Worm (Caenorhabditis elegans) whole organism, L1 larva: ENCODE results near the gene cut-4.

Experiments used
- C04F5.9 ChIP-seq: sonication (generic microtip); optimal IDR thresholded peaks from 2 replicates; lab custom pipeline; 2016; ENCODE audit warnings: missing genetic modification characterization, missing compliant biosample characterization
- C16A3.4 ChIP-seq: fragments of 150-350 bp; optimal IDR thresholded peaks from 2 replicates; lab custom pipeline; 2014; ENCODE audit warnings: missing biosample characterization, missing genetic modification characterization
- F16B12.6 ChIP-seq: fragments of 150-350 bp; optimal IDR thresholded peaks from 2 replicates; lab custom pipeline; 2014; ENCODE audit warnings: missing biosample characterization, missing genetic modification characterization
- Y116A8C.19 ChIP-seq: sonication (generic microtip); optimal IDR thresholded peaks from 2 replicates; lab custom pipeline; 2016; ENCODE audit warnings: missing compliant biosample characterization, missing genetic modification characterization, borderline replicate concordance
- alr-1 ChIP-seq: fragments of 200-800 bp; sonication (Bioruptor generic); optimal IDR thresholded peaks from 2 replicates; lab custom pipeline; 2018; ENCODE audit warnings: borderline replicate concordance, mild to moderate bottlenecking, missing genetic modification characterization, missing compliant biosample characterization
- ama-1 ChIP-seq: fragments of 150-350 bp; optimal IDR thresholded peaks from 2 replicates; lab custom pipeline; 2014
- blmp-1 ChIP-seq: fragments of 150-350 bp; optimal IDR thresholded peaks from 2 replicates; lab custom pipeline; 2014; ENCODE audit warnings: missing biosample characterization, missing genetic modification characterization
- ceh-63 ChIP-seq: fragments of 200-800 bp; sonication (Bioruptor generic); optimal IDR thresholded peaks from 2 replicates; lab custom pipeline; 2018; ENCODE audit warnings: mild to moderate bottlenecking, missing genetic modification characterization, missing compliant biosample characterization
- ceh-8 ChIP-seq: fragments of 200-800 bp; sonication (Bioruptor generic); optimal IDR thresholded peaks from 2 replicates; lab custom pipeline; 2018; ENCODE audit warnings: mild to moderate bottlenecking, missing genetic modification characterization, moderate library complexity, missing compliant biosample characterization
- ceh-82 ChIP-seq, 3 experiments: fragments of 150-350 bp in 1 of 3; sonication (generic microtip) in 2 of 3; optimal IDR thresholded peaks; 2 replicates each; lab custom pipeline; 2014 to 2017; ENCODE audit warnings: missing biosample characterization in 3 of 3, missing genetic modification characterization in 3 of 3
- dpl-1 ChIP-seq, 3 experiments: fragments of 150-350 bp in 2 of 3; sonication (generic microtip) in 1 of 3; optimal IDR thresholded peaks; 2 replicates each; lab custom pipeline; 2014 to 2017; ENCODE audit warnings: missing biosample characterization in 3 of 3, missing genetic modification characterization in 3 of 3, missing genetic modification reagents in 3 of 3
- efl-1 ChIP-seq, 4 experiments: fragments of 150-350 bp; optimal IDR thresholded peaks in 3 of 4; peaks in 1 of 4; 1 replicate in 1 of 4; 2 replicates in 3 of 4; lab custom pipeline; 2014; ENCODE audit warnings: missing biosample characterization in 2 of 4, missing genetic modification characterization in 2 of 4, missing genetic modification reagents in 2 of 4
- egl-13 ChIP-seq: sonication (generic microtip); optimal IDR thresholded peaks from 2 replicates; lab custom pipeline; 2016; ENCODE audit warnings: missing genotype, missing genetic modification reagents, missing genetic modification characterization, missing compliant biosample characterization
- elt-2 ChIP-seq: sonication (generic microtip); optimal IDR thresholded peaks from 2 replicates; lab custom pipeline; 2016; ENCODE audit warnings: missing genetic modification characterization, mild to moderate bottlenecking, inconsistent platforms, missing compliant biosample characterization, missing genetic modification reagents
- elt-3 ChIP-seq, 6 experiments: fragments of 150-350 bp in 1 of 6; sonication (generic microtip); optimal IDR thresholded peaks; 2 replicates each; lab custom pipeline; 2017 to 2018; ENCODE audit warnings: missing biosample characterization in 6 of 6, missing genetic modification characterization in 6 of 6, inconsistent platforms in 1 of 6
- fkh-10 ChIP-seq: sonication (generic microtip); optimal IDR thresholded peaks from 2 replicates; lab custom pipeline; 2017; ENCODE audit warnings: missing biosample characterization, missing genetic modification reagents, missing genetic modification characterization
- fkh-8 ChIP-seq: sonication (generic microtip); optimal IDR thresholded peaks from 2 replicates; lab custom pipeline; 2016; ENCODE audit warnings: mild to moderate bottlenecking, missing genetic modification characterization, missing compliant biosample characterization
- grh-1 ChIP-seq: fragments of 200-800 bp; sonication (Bioruptor generic); IDR thresholded peaks from 2 replicates; pipeline ENCODE4 v1.3.6; 2022; ENCODE audit warnings: missing genetic modification reagents, missing genetic modification characterization, missing compliant biosample characterization
- hlh-17 ChIP-seq: fragments of 200-800 bp; sonication (Bioruptor generic); optimal IDR thresholded peaks from 2 replicates; lab custom pipeline; 2018; ENCODE audit warnings: missing genetic modification characterization, mild to moderate bottlenecking, missing compliant biosample characterization, moderate library complexity, borderline replicate concordance
- hpl-2 ChIP-seq: fragments of 150-350 bp; optimal IDR thresholded peaks from 2 replicates; lab custom pipeline; 2014; ENCODE audit warnings: missing biosample characterization, missing genetic modification reagents, missing genetic modification characterization
- isw-1 ChIP-seq: fragments of 200-800 bp; sonication (Bioruptor generic); IDR thresholded peaks from 2 replicates; pipeline ENCODE4 v1.3.6; 2022; ENCODE audit warnings: missing genetic modification characterization, missing compliant biosample characterization
- jun-1 ChIP-seq: fragments of 150-350 bp; optimal IDR thresholded peaks from 2 replicates; lab custom pipeline; 2014; ENCODE audit warnings: missing biosample characterization, missing genetic modification reagents, missing genetic modification characterization
- lin-13 ChIP-seq: fragments of 150-350 bp; optimal IDR thresholded peaks from 2 replicates; lab custom pipeline; 2014; ENCODE audit warnings: missing biosample characterization, missing genetic modification reagents, missing genetic modification characterization
- lin-14 ChIP-seq: fragments of 200-800 bp; sonication (Bioruptor generic); optimal IDR thresholded peaks from 2 replicates; lab custom pipeline; 2018; ENCODE audit warnings: mild to moderate bottlenecking, missing genetic modification characterization, moderate library complexity, missing compliant biosample characterization
- lin-35 ChIP-seq, 2 experiments: fragments of 150-350 bp; optimal IDR thresholded peaks; 2 replicates each; lab custom pipeline; 2014; ENCODE audit warnings: missing biosample characterization in 2 of 2, missing genetic modification characterization in 2 of 2, missing genetic modification reagents in 2 of 2
- mab-9 ChIP-seq: fragments of 200-800 bp; sonication (Bioruptor generic); IDR thresholded peaks from 2 replicates; pipeline ENCODE4 v1.3.6; 2022; ENCODE audit warnings: missing genetic modification reagents, missing genetic modification characterization, missing compliant biosample characterization
- mef-2 ChIP-seq: fragments of 150-350 bp; optimal IDR thresholded peaks from 2 replicates; lab custom pipeline; 2014; ENCODE audit warnings: missing biosample characterization, missing genetic modification characterization
- mep-1 ChIP-seq: fragments of 150-350 bp; optimal IDR thresholded peaks from 2 replicates; lab custom pipeline; 2014; ENCODE audit warnings: missing biosample characterization, missing genetic modification characterization
- nhr-12 ChIP-seq: sonication (generic microtip); optimal IDR thresholded peaks from 2 replicates; lab custom pipeline; 2017; ENCODE audit warnings: missing biosample characterization, missing genetic modification characterization
- nhr-20 ChIP-seq: sonication (generic microtip); optimal IDR thresholded peaks from 2 replicates; lab custom pipeline; 2016; ENCODE audit warnings: mild to moderate bottlenecking, missing genetic modification characterization, missing compliant biosample characterization
- nhr-237 ChIP-seq: fragments of 150-350 bp; optimal IDR thresholded peaks from 2 replicates; lab custom pipeline; 2014; ENCODE audit warnings: missing biosample characterization, missing genetic modification characterization
- nhr-47 ChIP-seq: sonication (generic microtip); optimal IDR thresholded peaks from 2 replicates; lab custom pipeline; 2016; ENCODE audit warnings: mild to moderate bottlenecking, missing genetic modification characterization, moderate library complexity, missing compliant biosample characterization
- nhr-71 ChIP-seq: sonication (generic microtip); optimal IDR thresholded peaks from 2 replicates; lab custom pipeline; 2016; ENCODE audit warnings: mild to moderate bottlenecking, missing genetic modification characterization, moderate library complexity, missing compliant biosample characterization
- nhr-76 ChIP-seq: sonication (generic microtip); optimal IDR thresholded peaks from 2 replicates; lab custom pipeline; 2017; ENCODE audit warnings: missing biosample characterization, missing genetic modification characterization
- nhr-77 ChIP-seq: fragments of 150-350 bp; optimal IDR thresholded peaks from 2 replicates; lab custom pipeline; 2014; ENCODE audit warnings: missing biosample characterization, missing genetic modification characterization
- nhr-85 ChIP-seq: sonication (generic microtip); peaks from one replicate; lab custom pipeline; 2016; ENCODE audit warnings: missing genetic modification characterization, inconsistent platforms, missing compliant biosample characterization
- nhr-90 ChIP-seq: sonication (generic microtip); optimal IDR thresholded peaks from 2 replicates; lab custom pipeline; 2016; ENCODE audit warnings: mild to moderate bottlenecking, missing genetic modification characterization, missing compliant biosample characterization; ENCODE audit not compliant: poor library complexity
- pag-3 ChIP-seq: sonication (generic microtip); optimal IDR thresholded peaks from 2 replicates; lab custom pipeline; 2017; ENCODE audit warnings: missing genetic modification characterization, mild to moderate bottlenecking, missing compliant biosample characterization, antibody characterized with exemption, borderline replicate concordance; ENCODE audit not compliant: insufficient read depth
- skn-1 ChIP-seq: fragments of 150-350 bp; optimal IDR thresholded peaks from 2 replicates; lab custom pipeline; 2014; ENCODE audit warnings: missing biosample characterization, missing genetic modification characterization
- snpc-4 ChIP-seq: fragments of 150-350 bp; optimal IDR thresholded peaks from 2 replicates; lab custom pipeline; 2014; ENCODE audit warnings: missing biosample characterization, missing genetic modification characterization
- sptf-1 ChIP-seq: fragments of 150-350 bp; optimal IDR thresholded peaks from 2 replicates; lab custom pipeline; 2014; ENCODE audit warnings: missing biosample characterization, missing genetic modification characterization
- swsn-7 ChIP-seq: sonication (generic microtip); optimal IDR thresholded peaks from 2 replicates; lab custom pipeline; 2016; ENCODE audit warnings: missing genetic modification characterization, missing compliant biosample characterization
- tlp-1 ChIP-seq: fragments of 150-350 bp; optimal IDR thresholded peaks from 2 replicates; lab custom pipeline; 2014; ENCODE audit warnings: missing biosample characterization, missing genetic modification characterization
- unc-130 ChIP-seq: fragments of 150-350 bp; optimal IDR thresholded peaks from 2 replicates; lab custom pipeline; 2017; ENCODE audit warnings: missing biosample characterization, missing genetic modification characterization, inconsistent platforms
- unc-62 ChIP-seq: fragments of 150-350 bp; optimal IDR thresholded peaks from 2 replicates; lab custom pipeline; 2014; ENCODE audit warnings: missing biosample characterization, missing genetic modification reagents, missing genetic modification characterization
- unc-86 ChIP-seq: sonication (generic microtip); optimal IDR thresholded peaks from 2 replicates; lab custom pipeline; 2016; ENCODE audit warnings: missing genetic modification characterization, missing compliant biosample characterization
- vab-15 ChIP-seq: sonication (generic microtip); optimal IDR thresholded peaks from 2 replicates; lab custom pipeline; 2017; ENCODE audit warnings: missing genotype, mild to moderate bottlenecking, missing genetic modification characterization, missing compliant biosample characterization
- xbp-1 ChIP-seq: sonication (generic microtip); optimal IDR thresholded peaks from 2 replicates; lab custom pipeline; 2016; ENCODE audit warnings: missing genetic modification characterization, missing compliant biosample characterization
- zip-4 ChIP-seq: fragments of 200-800 bp; sonication (Bioruptor generic); optimal IDR thresholded peaks from 2 replicates; lab custom pipeline; 2018; ENCODE audit warnings: mild to moderate bottlenecking, missing genetic modification characterization, moderate library complexity, missing compliant biosample characterization

The cut-4 gene

DNA sequence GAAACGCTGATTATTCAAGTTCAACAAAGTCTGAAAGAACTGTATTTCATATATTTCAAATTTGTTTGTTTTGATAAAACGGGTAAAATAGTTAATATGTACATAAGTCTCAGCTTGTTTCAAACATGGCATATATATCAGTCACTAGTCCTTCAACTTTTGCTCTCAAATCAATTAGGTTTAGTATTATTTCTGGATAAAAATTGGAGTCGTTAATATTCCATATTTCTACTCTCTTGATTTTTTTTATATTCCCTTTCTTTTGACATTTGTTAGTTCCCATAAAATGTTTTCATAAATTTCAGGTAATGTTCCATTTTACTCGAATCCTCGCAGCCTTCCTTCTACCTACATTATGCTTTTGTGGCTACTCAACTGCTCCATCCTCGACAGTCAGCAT, at the start of gene cut-4:
cut-4 (plus strand) TSS at position 301 of the 400 bp plus-strand sequence.
- TF ChIP-seq nhr-237 (tag; lab: Kevin White, UChicago): no peak
- TF ChIP-seq unc-86 (tag; lab: Kevin White, UChicago): no peak

DNA sequence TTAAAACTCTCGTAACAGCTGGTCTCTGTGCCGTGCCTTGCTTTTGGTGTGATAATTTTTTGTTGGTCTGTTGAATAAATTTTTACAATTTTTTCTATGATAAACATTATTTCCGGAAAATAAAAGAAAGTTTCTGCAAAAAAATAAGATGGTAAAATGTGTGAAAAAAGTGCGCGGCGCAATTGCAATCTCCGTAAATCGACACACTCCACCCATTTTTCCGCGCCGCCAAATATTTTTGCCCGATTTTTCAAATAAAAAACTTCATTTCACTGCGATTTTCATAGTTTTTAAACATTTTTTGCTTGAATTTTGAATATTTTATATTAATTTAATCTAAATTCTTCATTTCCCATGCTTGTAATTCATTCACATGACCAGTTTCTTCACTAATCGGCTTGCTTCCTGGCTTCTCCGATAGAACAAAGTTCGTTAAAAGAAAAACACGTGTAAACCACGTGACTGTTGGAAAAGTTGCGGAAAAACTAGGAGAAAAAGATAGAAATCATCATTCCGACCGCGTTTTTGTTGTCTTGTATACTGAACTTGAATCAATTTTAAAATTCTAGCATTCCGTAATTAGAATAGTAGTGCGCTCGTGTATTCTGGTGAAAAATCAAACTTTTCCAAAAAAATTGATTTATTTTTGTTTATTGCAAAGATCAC, 47.8 kb upstream of the cut-4 start:
- TF ChIP-seq efl-1 (optimal IDR thresholded peaks at IDR 0.05; lab: Kevin White, UChicago): peak; percentile 45 to 73
- TF ChIP-seq efl-1 (GFP tag; optimal IDR thresholded peaks at IDR 0.05 in 1 of 2; lab: Kevin White, UChicago): peak; percentile 66 to 96
- TF ChIP-seq mef-2 (tag; lab: Kevin White, UChicago): no peak
- peak; percentile 51; the same call in 1 of the 2 replicates for TF ChIP-seq mab-9
- peak; percentile 81 for TF ChIP-seq nhr-20
- TF ChIP-seq ama-1 (lab: Kevin White, UChicago): peak; percentile 16
- TF ChIP-seq grh-1 (GFP tag; lab: Robert Waterston, UW): peak; percentile 57; the same call in 1 of the 2 replicates
- TF ChIP-seq nhr-76 (tag; lab: Kevin White, UChicago): no peak
- peak; percentile 70 to 76 (median 73) for TF ChIP-seq ceh-82 (tag; optimal IDR thresholded peaks at IDR 0.05; lab: Kevin White, UChicago)
- no peak for TF ChIP-seq tlp-1 (tag; lab: Kevin White, UChicago)
- TF ChIP-seq egl-13: peak; percentile 55
- no peak for TF ChIP-seq fkh-10
- TF ChIP-seq F16B12.6 (tag; lab: Kevin White, UChicago): no peak
- TF ChIP-seq vab-15 (tag; lab: Kevin White, UChicago): no peak
- TF ChIP-seq jun-1 (tag; lab: Kevin White, UChicago): peak; percentile 54
- TF ChIP-seq pag-3 (tag; lab: Kevin White, UChicago): no peak
- TF ChIP-seq dpl-1 (GFP tag; optimal IDR thresholded peaks at IDR 0.05; lab: Kevin White, UChicago): peak; percentile 55 to 72 (median 69)
- TF ChIP-seq swsn-7: peak; percentile 80
- TF ChIP-seq blmp-1 (tag; lab: Kevin White, UChicago): peak; percentile 56
- peak; percentile 52 for TF ChIP-seq isw-1
- peak; percentile 37 for TF ChIP-seq nhr-77
- TF ChIP-seq nhr-47: peak; percentile 80
- peak; percentile 70 for TF ChIP-seq nhr-90 (tag; lab: Kevin White, UChicago)
- TF ChIP-seq snpc-4 (tag; lab: Kevin White, UChicago): peak; percentile 38
- TF ChIP-seq skn-1 (tag; lab: Kevin White, UChicago): peak; percentile 61
- no peak for TF ChIP-seq ceh-8 (GFP tag; lab: Kevin White, UChicago)
- peak; percentile 73 for TF ChIP-seq mep-1
- TF ChIP-seq lin-35 (GFP tag; optimal IDR thresholded peaks at IDR 0.05; lab: Kevin White, UChicago): peak; percentile 57 to 76
- peak; percentile 85 for TF ChIP-seq lin-14 (GFP tag; lab: Kevin White, UChicago)
- TF ChIP-seq hpl-2 (GFP tag; lab: Kevin White, UChicago): no peak
- TF ChIP-seq zip-4 (GFP tag; lab: Kevin White, UChicago): peak; percentile 19
- peak; percentile 86 for TF ChIP-seq nhr-71 (tag; lab: Kevin White, UChicago)
- TF ChIP-seq hlh-17 (GFP tag; lab: Kevin White, UChicago): no peak
- no peak for TF ChIP-seq ceh-63 (GFP tag; lab: Kevin White, UChicago)
- no peak for TF ChIP-seq sptf-1 (tag; lab: Kevin White, UChicago)
- TF ChIP-seq elt-3 (tag; optimal IDR thresholded peaks at IDR 0.05; lab: Kevin White, UChicago): peak in 2 of 6 experiments; percentile 0 to 56
- TF ChIP-seq Y116A8C.19 (tag; lab: Kevin White, UChicago): no peak
- peak; percentile 47 for TF ChIP-seq lin-13
- TF ChIP-seq unc-130 (tag; lab: Kevin White, UChicago): peak; percentile 46
- no peak for TF ChIP-seq nhr-12 (tag; lab: Kevin White, UChicago)
- TF ChIP-seq C16A3.4: peak; percentile 66
- TF ChIP-seq alr-1 (tag; lab: Kevin White, UChicago): no peak
- peak; percentile 93 for TF ChIP-seq nhr-85 (tag; lab: Kevin White, UChicago)
- TF ChIP-seq fkh-8 (tag; lab: Kevin White, UChicago): peak; percentile 63
- TF ChIP-seq xbp-1 (tag; lab: Kevin White, UChicago): peak; percentile 73
- TF ChIP-seq elt-2 (tag; lab: Kevin White, UChicago): peak; percentile 9
- TF ChIP-seq unc-62: no peak
- peak; percentile 2 for TF ChIP-seq C04F5.9
